Worm (Caenorhabditis elegans): ENCODE measurements around the gene faxc-1.

The faxc-1 gene

ce11 chrII:12309614-12310013 is 45.6 kb downstream of the faxc-1 start, which contains the start of gene C50E10.2:
C50E10.2 (minus strand) TSS chrII:12309714.
- TF ChIP-seq hmbx-1 (tag; optimal IDR thresholded peaks at IDR 0.05) = no peak
- TF ChIP-seq ama-1 (optimal IDR thresholded peaks at IDR 0.05) = no peak
- no peak for TF ChIP-seq pes-1 (GFP tag; IDR thresholded peaks at IDR 0.05)
- no peak for TF ChIP-seq flt-1 (GFP tag; IDR thresholded peaks at IDR 0.05)
- TF ChIP-seq ceh-36 (tag; optimal IDR thresholded peaks at IDR 0.05) = no peak
- no peak for TF ChIP-seq B0310.2 (tag; optimal IDR thresholded peaks at IDR 0.05)
- TF ChIP-seq hmg-4 (GFP tag; optimal IDR thresholded peaks at IDR 0.05) = no peak
- TF ChIP-seq tbx-37 (GFP tag; conservative IDR thresholded peaks at IDR 0.05) = no peak
- TF ChIP-seq tbx-11 (GFP tag; IDR thresholded peaks at IDR 0.05) = no peak
- no peak for TF ChIP-seq scrt-1 (GFP tag; IDR thresholded peaks at IDR 0.05)
- TF ChIP-seq tra-4 (tag; optimal IDR thresholded peaks at IDR 0.05) = no peak
- TF ChIP-seq sea-1 (GFP tag; conservative IDR thresholded peaks at IDR 0.05) = no peak
- TF ChIP-seq hnd-1 (tag; optimal IDR thresholded peaks at IDR 0.05) = no peak
- no peak for TF ChIP-seq F13C5.2 (tag; optimal IDR thresholded peaks at IDR 0.05)
- TF ChIP-seq ceh-13 (GFP tag; optimal IDR thresholded peaks at IDR 0.05) = no peak
- no peak for TF ChIP-seq ets-7 (tag; optimal IDR thresholded peaks at IDR 0.05)

- TF ChIP-seq ama-1 (optimal IDR thresholded peaks at IDR 0.05) (no peak), aly-1 (tag; optimal IDR thresholded peaks at IDR 0.05) (no peak), tra-4 (tag; optimal IDR thresholded peaks at IDR 0.05) (no peak), F13C5.2 (tag; optimal IDR thresholded peaks at IDR 0.05) (no peak), ceh-36 (tag; optimal IDR thresholded peaks at IDR 0.05) (no peak)
These were observed 47.6 kb downstream of the faxc-1 start, which contains the start of gene sre-51 for ce11 chrII:12311560-12311959. sre-51 (plus strand) TSS chrII:12311860.
